Worm (Caenorhabditis elegans) whole organism, L4 larva: ENCODE measurements around the gene Y38E10A.9.
"Not testable (repeated sequence)": the region's sequence is repeated elsewhere in the genome, so short reads cannot be mapped to it uniquely, and the experiment has no call there.

Source experiments
- D1046.2 ChIP-seq: fragments of 200-800 bp; sonication (Bioruptor generic); IDR thresholded peaks from 2 replicates; pipeline ENCODE4 v1.3.6; 2022; ENCODE audit warnings: missing genetic modification characterization, missing compliant biosample characterization
- F44E2.7 ChIP-seq: fragments of 200-800 bp; sonication (Bioruptor generic); IDR thresholded peaks from 2 replicates; pipeline ENCODE4 v2.1.2; 2022; ENCODE audit warnings: missing genetic modification characterization, missing compliant biosample characterization
- F49E8.2 ChIP-seq: sonication (generic microtip); optimal IDR thresholded peaks from 2 replicates; lab custom pipeline; 2016; ENCODE audit warnings: missing compliant biosample characterization, mild to moderate bottlenecking, missing genetic modification characterization, borderline replicate concordance
- R02D3.7 ChIP-seq: fragments of 150-350 bp; sonication (generic microtip); optimal IDR thresholded peaks from 3 replicates; lab custom pipeline; 2014; ENCODE audit warnings: missing biosample characterization, missing genetic modification characterization
- Y105C5A.15 ChIP-seq: fragments of 200-800 bp; sonication (Bioruptor generic); IDR thresholded peaks from 2 replicates; pipeline ENCODE4 v1.3.6; 2022; ENCODE audit warnings: missing genetic modification characterization, missing compliant biosample characterization
- Y5F2A.4 ChIP-seq: fragments of 200-800 bp; sonication (Bioruptor generic); optimal IDR thresholded peaks from 2 replicates; lab custom pipeline; 2018; ENCODE audit warnings: mild to moderate bottlenecking, missing genetic modification characterization, missing compliant biosample characterization
- ZK337.2 ChIP-seq: fragments of 200-800 bp; sonication (Bioruptor generic); IDR thresholded peaks from 2 replicates; pipeline ENCODE4 v1.3.6; 2022; ENCODE audit warnings: missing genetic modification reagents, missing genetic modification characterization, missing compliant biosample characterization
- ZK546.5 ChIP-seq, 2 experiments: sonication (generic microtip); optimal IDR thresholded peaks; 2 replicates each; lab custom pipeline; 2017; ENCODE audit warnings: missing biosample characterization in 2 of 2, missing genetic modification characterization in 2 of 2
- aha-1 ChIP-seq: fragments of 150-350 bp; peaks from one replicate; lab custom pipeline; 2014; ENCODE audit warnings: missing biosample characterization, missing genetic modification characterization
- arid-1 ChIP-seq: fragments of 200-800 bp; sonication (Bioruptor generic); conservative IDR thresholded peaks from 2 replicates; pipeline ENCODE4 v1.3.6; 2022; ENCODE audit warnings: missing genetic modification reagents, missing genetic modification characterization, missing compliant biosample characterization
- ceh-20 ChIP-seq: fragments of 200-800 bp; sonication (Bioruptor generic); IDR thresholded peaks from 2 replicates; pipeline ENCODE4 v1.3.6; 2022; ENCODE audit warnings: missing genetic modification reagents, missing genetic modification characterization, missing compliant biosample characterization
- ceh-44 ChIP-seq: fragments of 200-800 bp; sonication (Bioruptor generic); IDR thresholded peaks from 2 replicates; pipeline ENCODE4 v1.3.6; 2022; ENCODE audit warnings: missing genetic modification reagents, missing genetic modification characterization, missing compliant biosample characterization
- ceh-82 ChIP-seq: sonication (generic microtip); optimal IDR thresholded peaks from 2 replicates; lab custom pipeline; 2017; ENCODE audit warnings: missing biosample characterization, missing genetic modification characterization
- ces-1 ChIP-seq: fragments of 150-350 bp; sonication (generic microtip); optimal IDR thresholded peaks from 4 replicates; lab custom pipeline; 2014; ENCODE audit warnings: missing biosample characterization, missing genetic modification reagents, missing genetic modification characterization
- cey-2 ChIP-seq: sonication (generic microtip); optimal IDR thresholded peaks from 3 replicates; lab custom pipeline; 2017; ENCODE audit warnings: missing genetic modification characterization, mild to moderate bottlenecking, missing compliant biosample characterization, antibody characterized with exemption, borderline replicate concordance; ENCODE audit not compliant: insufficient read depth
- dmd-6 ChIP-seq: fragments of 200-800 bp; sonication (Bioruptor generic); IDR thresholded peaks from 2 replicates; pipeline ENCODE4 v1.3.6; 2022; ENCODE audit warnings: missing genetic modification reagents, missing genetic modification characterization, missing compliant biosample characterization
- dpl-1 ChIP-seq: fragments of 150-350 bp; optimal IDR thresholded peaks from 2 replicates; lab custom pipeline; 2014; ENCODE audit warnings: missing biosample characterization, missing genetic modification reagents, missing genetic modification characterization
- dve-1 ChIP-seq: sonication (generic microtip); optimal IDR thresholded peaks from 2 replicates; lab custom pipeline; 2017; ENCODE audit warnings: antibody characterized with exemption, mild to moderate bottlenecking, missing genetic modification characterization, missing compliant biosample characterization; ENCODE audit not compliant: insufficient read depth
- egl-27 ChIP-seq: sonication (generic microtip); optimal IDR thresholded peaks from 3 replicates; lab custom pipeline; 2017; ENCODE audit warnings: missing biosample characterization, missing genetic modification reagents, missing genetic modification characterization
- egl-43 ChIP-seq: fragments of 200-800 bp; sonication (Bioruptor generic); IDR thresholded peaks from 2 replicates; pipeline ENCODE4 v1.3.6; 2022; ENCODE audit warnings: missing genetic modification reagents, missing genetic modification characterization, missing compliant biosample characterization
- fkh-10 ChIP-seq: fragments of 150-350 bp; optimal IDR thresholded peaks from 2 replicates; lab custom pipeline; 2014; ENCODE audit warnings: missing biosample characterization, missing genetic modification reagents, missing genetic modification characterization
- hif-1 ChIP-seq, 2 experiments: sonication (generic microtip); optimal IDR thresholded peaks; 2 replicates each; lab custom pipeline; 2016 to 2017; ENCODE audit warnings: missing compliant biosample characterization in 2 of 2, missing genetic modification characterization in 2 of 2, missing genetic modification reagents in 2 of 2, missing genotype in 2 of 2, mild to moderate bottlenecking in 1 of 2
- hlh-11 ChIP-seq: fragments of 200-800 bp; sonication (Bioruptor generic); optimal IDR thresholded peaks from 2 replicates; lab custom pipeline; 2018; ENCODE audit warnings: mild to moderate bottlenecking, missing genetic modification characterization, missing compliant biosample characterization
- hlh-30 ChIP-seq: sonication (generic microtip); optimal IDR thresholded peaks from 2 replicates; lab custom pipeline; 2017; ENCODE audit warnings: antibody characterized with exemption, mild to moderate bottlenecking, missing genetic modification characterization, missing compliant biosample characterization; ENCODE audit not compliant: insufficient read depth
- jun-1 ChIP-seq: fragments of 150-350 bp; optimal IDR thresholded peaks from 2 replicates; lab custom pipeline; 2014; ENCODE audit warnings: missing biosample characterization, missing genetic modification reagents, missing genetic modification characterization
- lir-3 ChIP-seq: sonication (generic microtip); optimal IDR thresholded peaks from 2 replicates; lab custom pipeline; 2016; ENCODE audit warnings: mild to moderate bottlenecking, missing genetic modification characterization, missing compliant biosample characterization
- mdt-29 ChIP-seq: fragments of 200-800 bp; sonication (Bioruptor generic); IDR thresholded peaks from 2 replicates; pipeline ENCODE4 v1.3.6; 2022; ENCODE audit warnings: missing genetic modification reagents, missing genetic modification characterization, missing compliant biosample characterization
- nhr-10 ChIP-seq: fragments of 150-350 bp; optimal IDR thresholded peaks from 2 replicates; lab custom pipeline; 2014; ENCODE audit warnings: missing biosample characterization, missing genetic modification characterization
- nhr-28 ChIP-seq: fragments of 150-350 bp; optimal IDR thresholded peaks from 2 replicates; lab custom pipeline; 2014; ENCODE audit warnings: missing biosample characterization, missing genetic modification characterization
- nhr-41 ChIP-seq: fragments of 200-800 bp; sonication (Bioruptor generic); IDR thresholded peaks from 2 replicates; pipeline ENCODE4 v1.3.6; 2022; ENCODE audit warnings: missing genetic modification reagents, missing genetic modification characterization, missing compliant biosample characterization
- nhr-6 ChIP-seq: fragments of 150-350 bp; optimal IDR thresholded peaks from 2 replicates; lab custom pipeline; 2014; ENCODE audit warnings: missing biosample characterization, missing genetic modification characterization
- php-3 ChIP-seq: fragments of 200-800 bp; sonication (Bioruptor generic); IDR thresholded peaks from 2 replicates; pipeline ENCODE4 v1.3.6; 2022; ENCODE audit warnings: missing genetic modification reagents, missing genetic modification characterization, missing compliant biosample characterization
- snpc-1.2 ChIP-seq: fragments of 200-800 bp; sonication (Bioruptor generic); IDR thresholded peaks from 2 replicates; pipeline ENCODE4 v1.3.6; 2022; ENCODE audit warnings: missing genetic modification reagents, missing genetic modification characterization, missing compliant biosample characterization
- spr-1 ChIP-seq: sonication (generic microtip); optimal IDR thresholded peaks from 2 replicates; lab custom pipeline; 2016; ENCODE audit warnings: mild to moderate bottlenecking, missing genetic modification characterization, missing compliant biosample characterization
- unc-62 ChIP-seq, 3 experiments: fragments of 150-350 bp in 1 of 3; sonication (generic microtip); optimal IDR thresholded peaks in 2 of 3; peaks in 1 of 3; 1 replicate in 1 of 3; 2 replicates in 2 of 3; lab custom pipeline; 2014 to 2017; ENCODE audit warnings: missing biosample characterization in 3 of 3, missing genetic modification characterization in 3 of 3, missing genetic modification reagents in 3 of 3, missing genotype in 1 of 3
- zfp-2 ChIP-seq: sonication (generic microtip); optimal IDR thresholded peaks from 2 replicates; lab custom pipeline; 2016; ENCODE audit warnings: mild to moderate bottlenecking, missing genetic modification characterization, missing compliant biosample characterization
- ztf-7 ChIP-seq: fragments of 150-350 bp; optimal IDR thresholded peaks from 2 replicates; lab custom pipeline; 2014; ENCODE audit warnings: missing biosample characterization, missing genetic modification characterization

Y38E10A.9 gene

ce11 chrII:12621908-12622566, 13.3 kb downstream of the Y38E10A.9 start, which contains the start of gene nspe-8 (continued):
- TF ChIP-seq nhr-41 (GFP tag; lab: Robert Waterston, UW), result no peak
- TF ChIP-seq snpc-1.2, result no peak
- no peak for TF ChIP-seq Y105C5A.15
- TF ChIP-seq ceh-44, result no peak
- TF ChIP-seq hlh-30 (tag; lab: Kevin White, UChicago), result peak; percentile 43
- TF ChIP-seq fkh-10 (GFP tag; lab: Kevin White, UChicago), result no peak
- TF ChIP-seq ZK337.2 (GFP tag; lab: Robert Waterston, UW), result no peak
- no peak for TF ChIP-seq nhr-6
- peak in 1 of 2 experiments; percentile 71 for TF ChIP-seq hif-1 (tag; optimal IDR thresholded peaks at IDR 0.05; lab: Kevin White, UChicago)
- TF ChIP-seq nhr-10 (tag; lab: Kevin White, UChicago), result no peak
- TF ChIP-seq aha-1 (tag; lab: Kevin White, UChicago), result peak; percentile 95
- TF ChIP-seq php-3, result no peak
- no peak for TF ChIP-seq ceh-82
- TF ChIP-seq jun-1 (tag; lab: Kevin White, UChicago), result no peak
- no peak for TF ChIP-seq ztf-7
- no peak for TF ChIP-seq R02D3.7 (tag; lab: Kevin White, UChicago)
- TF ChIP-seq ZK546.5 (tag; optimal IDR thresholded peaks at IDR 0.05; lab: Kevin White, UChicago), result no peak
- no peak for TF ChIP-seq arid-1 (GFP tag; lab: Robert Waterston, UW)
- TF ChIP-seq Y5F2A.4, result no peak
- peak; percentile 79 for TF ChIP-seq nhr-28 (tag; lab: Kevin White, UChicago)
- peak; percentile 75 for TF ChIP-seq ceh-20
- no peak for TF ChIP-seq egl-43 (GFP tag; lab: Robert Waterston, UW)
- TF ChIP-seq D1046.2 (GFP tag; lab: Robert Waterston, UW), result no peak
- no peak for TF ChIP-seq ces-1 (GFP tag; lab: Kevin White, UChicago)
- TF ChIP-seq unc-62 (GFP tag; optimal IDR thresholded peaks at IDR 0.05 in 1 of 2; lab: Kevin White, UChicago), result peak in 1 of 2 experiments; percentile 76
- no peak for TF ChIP-seq unc-62 (tag; optimal IDR thresholded peaks at IDR 0.05; lab: Kevin White, UChicago)

ce11 chrII:12622843-12623242, 14.1 kb downstream of the Y38E10A.9 start:
- TF ChIP-seq ztf-7 (no peak), hlh-11 (tag; lab: Kevin White, UChicago) (no peak), dve-1 (tag; lab: Kevin White, UChicago) (no peak), dmd-6 (GFP tag; lab: Robert Waterston, UW) (peak; percentile 21; the same call in 1 of the 2 replicates), ceh-82 (no peak), nhr-41 (GFP tag; lab: Robert Waterston, UW) (no peak), egl-27 (no peak), lir-3 (no peak), hif-1 (tag; optimal IDR thresholded peaks at IDR 0.05; lab: Kevin White, UChicago) (peak in 1 of 2 experiments; percentile 11), cey-2 (tag; lab: Kevin White, UChicago) (no peak), F44E2.7 (GFP tag; lab: Robert Waterston, UW) (no peak), F49E8.2 (tag; lab: Kevin White, UChicago) (no peak), ceh-20 (peak; percentile 55; the same call in 1 of the 2 replicates), mdt-29 (no peak)

- TF ChIP-seq spr-1; zfp-2 (tag; lab: Kevin White, UChicago); dpl-1 (GFP tag; lab: Kevin White, UChicago): not testable (repeated sequence)
These were observed 15.7 kb downstream of the Y38E10A.9 start, which contains the start of gene Y38E10A.14 for ce11 chrII:12624433-12624832. Gene Y38E10A.14, minus strand, starts transcription at chrII:12624533.
